Fruit fly (Drosophila melanogaster): Measurements from ENCODE around the gene ND-15.
A peak's percentile ranks its signal among the peaks of the same experiment; 100 is the strongest.

The ND-15 gene

DNA sequence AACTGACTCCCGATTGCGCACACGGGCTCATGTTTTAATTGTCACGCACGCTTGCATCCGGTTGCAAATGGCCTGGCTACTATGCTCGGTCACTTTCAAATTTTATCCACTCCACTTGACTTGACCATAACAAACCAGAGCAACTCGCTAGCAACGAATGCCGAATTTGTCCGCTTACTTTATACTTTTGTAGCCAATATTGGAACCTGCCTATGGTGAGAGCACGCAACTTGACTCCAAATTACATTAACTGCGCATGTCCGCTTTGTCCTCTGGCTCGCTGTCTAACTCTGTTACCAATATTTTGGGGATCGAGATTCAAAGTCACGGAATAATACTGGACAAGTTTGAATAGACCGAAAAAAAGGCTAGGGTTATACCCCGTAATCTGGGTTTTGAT, 38.6 kb downstream of the ND-15 start, which contains the start of gene CG42399 (continued):
- TF ChIP-seq Awh (GFP tag; IDR thresholded peaks at IDR 0.05) (no peak), inv (GFP tag; IDR thresholded peaks at IDR 0.05; ENCODE audit: partially characterized antibody) (no peak), Rx (GFP tag; IDR thresholded peaks at IDR 0.05) (no peak), CG3995 (GFP tag; optimal IDR thresholded peaks at IDR 0.05) (peak; percentile 36), bowl (GFP tag; IDR thresholded peaks at IDR 0.05) (no peak), dan (GFP tag; IDR thresholded peaks at IDR 0.05) (no peak), ewg (GFP tag; optimal IDR thresholded peaks at IDR 0.05) (peak; percentile 86)

dm6 chr2L:155215-155712, 40.7 kb downstream of the ND-15 start, which contains the start of gene Pus10:
Gene Pus10, minus strand, starts transcription at chr2L:155305.
- no peak for TF ChIP-seq btn (GFP tag; optimal IDR thresholded peaks at IDR 0.05)
- no peak for TF ChIP-seq CG8478 (optimal IDR thresholded peaks at IDR 0.05)
- TF ChIP-seq en (GFP tag; optimal IDR thresholded peaks at IDR 0.05), result no peak
- TF ChIP-seq sqz (GFP tag; optimal IDR thresholded peaks at IDR 0.05), result peak; percentile 99
- TF ChIP-seq Dp (GFP tag; optimal IDR thresholded peaks at IDR 0.05), result peak; percentile 38
- TF ChIP-seq ewg (GFP tag; optimal IDR thresholded peaks at IDR 0.05), result peak; percentile 13
- TF ChIP-seq shn (GFP tag; optimal IDR thresholded peaks at IDR 0.05), result no peak
- peak; percentile 64 for TF ChIP-seq stwl (tag; optimal IDR thresholded peaks at IDR 0.05)
- TF ChIP-seq B-H2 (GFP tag; optimal IDR thresholded peaks at IDR 0.05), result peak; percentile 68
- TF ChIP-seq CG10267 (tag; optimal IDR thresholded peaks at IDR 0.05), result peak; percentile 95
- TF ChIP-seq CG2678 (tag; optimal IDR thresholded peaks at IDR 0.05), result no peak
- no peak for TF ChIP-seq bcd (GFP tag; optimal IDR thresholded peaks at IDR 0.05)
- no peak for TF ChIP-seq da (GFP tag; optimal IDR thresholded peaks at IDR 0.05)
- TF ChIP-seq CG12155 (GFP tag; optimal IDR thresholded peaks at IDR 0.05), result peak; percentile 8
- peak; percentile 14 for TF ChIP-seq CG7987 (GFP tag; optimal IDR thresholded peaks at IDR 0.05)
- peak; percentile 16 for TF ChIP-seq caup (GFP tag; optimal IDR thresholded peaks at IDR 0.05; ENCODE audit: severe bottlenecking)
- TF ChIP-seq CG8924 (tag; optimal IDR thresholded peaks at IDR 0.05), result peak; percentile 65
- no peak for TF ChIP-seq CG4328 (GFP tag; optimal IDR thresholded peaks at IDR 0.05)
- TF ChIP-seq CG15514 (GFP tag; optimal IDR thresholded peaks at IDR 0.05), result peak; percentile 54
- TF ChIP-seq tgo (GFP tag; IDR thresholded peaks at IDR 0.05), result no peak
- TF ChIP-seq CG13296 (GFP tag; optimal IDR thresholded peaks at IDR 0.05), result peak; percentile 12
- TF ChIP-seq psq (GFP tag; optimal IDR thresholded peaks at IDR 0.05), result no peak
- peak; percentile 15 for TF ChIP-seq CrebB (tag; optimal IDR thresholded peaks at IDR 0.05)
- TF ChIP-seq zfh2 (GFP tag; optimal IDR thresholded peaks at IDR 0.05), result no peak
- peak; percentile 81 for TF ChIP-seq MESR4 (GFP tag; optimal IDR thresholded peaks at IDR 0.05)
- peak; percentile 10 for TF ChIP-seq her (GFP tag; optimal IDR thresholded peaks at IDR 0.05)
- TF ChIP-seq Sry-β (GFP tag; optimal IDR thresholded peaks at IDR 0.05), result no peak
- TF ChIP-seq bsh (GFP tag; optimal IDR thresholded peaks at IDR 0.05), result peak in 1 of 2 experiments; percentile 10
- TF ChIP-seq CG11093 (GFP tag; IDR thresholded peaks at IDR 0.05), result no peak
- peak; percentile 12 for TF ChIP-seq Myb (GFP tag; optimal IDR thresholded peaks at IDR 0.05)
- TF ChIP-seq lilli (GFP tag; optimal IDR thresholded peaks at IDR 0.05), result peak; percentile 18
- peak; percentile 27 for TF ChIP-seq Ets97D (GFP tag; optimal IDR thresholded peaks at IDR 0.05)
- TF ChIP-seq cg (GFP tag; optimal IDR thresholded peaks at IDR 0.05), result peak; percentile 2
- peak; percentile 14; the same call in 1 of the 2 replicates for TF ChIP-seq onecut (GFP tag; IDR thresholded peaks at IDR 0.05)
- no peak for TF ChIP-seq Drgx (GFP tag; IDR thresholded peaks at IDR 0.05)
- TF ChIP-seq zf30C (GFP tag; optimal IDR thresholded peaks at IDR 0.05), result no peak
- peak; percentile 27 for TF ChIP-seq Max (GFP tag; optimal IDR thresholded peaks at IDR 0.05)
- peak; percentile 54 to 92 for TF ChIP-seq crp (GFP tag; optimal IDR thresholded peaks at IDR 0.05)
- TF ChIP-seq chn (GFP tag; optimal IDR thresholded peaks at IDR 0.05), result peak; percentile 47
- TF ChIP-seq gro (GFP tag; optimal IDR thresholded peaks at IDR 0.05), result peak; percentile 17
- peak; percentile 40 for TF ChIP-seq Sry-δ (GFP tag; optimal IDR thresholded peaks at IDR 0.05)
- peak; percentile 2 for TF ChIP-seq PHDP (tag; optimal IDR thresholded peaks at IDR 0.05)
- no peak for TF ChIP-seq CG2889 (GFP tag; IDR thresholded peaks at IDR 0.05)
